Fruit fly (Drosophila melanogaster): Measurements from ENCODE around the gene TotC.

TotC gene

DNA sequence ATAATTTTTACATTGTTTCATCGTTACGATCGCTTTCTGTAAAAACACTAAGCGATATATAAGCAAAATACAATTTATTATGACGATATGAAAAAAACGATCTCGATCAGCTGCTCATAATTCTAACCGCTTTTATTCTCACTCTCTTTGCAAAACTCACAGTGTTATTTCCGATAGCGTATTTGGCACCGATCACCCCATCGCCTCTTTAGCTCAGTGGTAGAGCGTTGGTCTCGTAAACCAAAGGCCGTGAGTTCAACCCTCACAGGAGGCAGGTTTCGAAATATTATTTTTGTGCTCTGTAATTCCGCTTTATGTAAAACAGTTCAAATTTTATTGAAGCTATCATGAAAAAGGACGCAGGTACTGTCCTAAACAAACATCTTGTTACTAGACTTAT, 18.1 kb downstream of the TotC start:
- TF ChIP-seq rn (GFP tag; IDR thresholded peaks at IDR 0.05) (no peak), D1 (tag; optimal IDR thresholded peaks at IDR 0.05) (no peak), CG8301 (tag; optimal IDR thresholded peaks at IDR 0.05) (no peak), CG15710 (tag; optimal IDR thresholded peaks at IDR 0.05) (no peak), Snoo (tag; optimal IDR thresholded peaks at IDR 0.05) (no peak), CG13204 (GFP tag; optimal IDR thresholded peaks at IDR 0.05) (no peak), CG17806 (tag; optimal IDR thresholded peaks at IDR 0.05) (no peak), Pif1B (GFP tag; optimal IDR thresholded peaks at IDR 0.05) (no peak), fd96Ca (GFP tag; IDR thresholded peaks at IDR 0.05) (no peak), CG14655 (GFP tag; optimal IDR thresholded peaks at IDR 0.05) (no peak), Ets98B (GFP tag; IDR thresholded peaks at IDR 0.05) (no peak), EcR (GFP tag; optimal IDR thresholded peaks at IDR 0.05) (no peak), CG9948 (tag; optimal IDR thresholded peaks at IDR 0.05) (no peak)

DNA sequence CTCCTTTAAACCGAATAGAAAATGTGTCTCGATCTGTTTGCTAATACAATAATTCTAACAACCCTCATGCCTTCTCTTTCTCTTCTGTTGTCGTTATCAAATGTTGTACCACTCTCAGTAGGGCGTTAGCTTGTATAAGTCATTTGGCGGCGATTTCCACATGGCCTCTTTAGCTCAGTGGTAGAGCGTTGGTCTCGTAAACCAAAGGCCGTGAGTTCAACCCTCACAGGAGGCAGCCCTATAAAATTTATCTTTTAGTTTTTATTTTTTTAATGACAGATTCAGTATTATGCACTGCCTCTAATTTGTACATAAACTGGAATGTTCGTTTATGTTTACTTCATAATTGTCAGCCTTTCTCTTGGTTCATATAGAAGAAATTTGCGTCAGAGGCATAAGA, 18.7 kb downstream of the TotC start:
- no peak for TF ChIP-seq CG4496 (GFP tag; IDR thresholded peaks at IDR 0.05)
- TF ChIP-seq EcR (GFP tag; optimal IDR thresholded peaks at IDR 0.05): no peak
- no peak for TF ChIP-seq CG10348 (GFP tag; IDR thresholded peaks at IDR 0.05)
- no peak for TF ChIP-seq Pif1A (GFP tag; optimal IDR thresholded peaks at IDR 0.05)
- TF ChIP-seq CG9948 (tag; optimal IDR thresholded peaks at IDR 0.05): no peak
- TF ChIP-seq CG12605 (GFP tag; IDR thresholded peaks at IDR 0.05): no peak; the same call in 1 of the 2 replicates

DNA sequence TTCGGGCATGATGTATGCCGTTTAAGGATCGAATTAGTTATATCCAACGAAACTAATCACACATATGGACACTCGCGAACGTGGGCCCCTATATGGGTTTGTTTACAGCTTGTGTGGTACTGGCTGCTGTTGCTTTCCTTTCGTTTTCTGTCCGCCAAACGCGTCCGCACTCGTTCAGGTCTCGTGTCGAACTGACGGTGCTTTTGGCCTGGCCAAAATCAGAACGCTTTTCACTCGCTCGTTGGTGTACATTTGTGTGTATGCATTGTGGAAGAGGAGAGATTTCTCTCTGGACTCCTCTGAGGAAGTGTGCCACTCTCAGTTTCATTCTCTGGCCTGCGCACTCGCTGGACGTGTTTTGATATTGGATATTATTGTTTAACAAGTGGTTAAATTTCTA, 24.3 kb downstream of the TotC start, which contains the start of gene Ktl:
TSS of gene Ktl (minus strand) at position 193 of the 400 bp plus-strand sequence.
- TF ChIP-seq CG12605 (GFP tag; IDR thresholded peaks at IDR 0.05): 0 out of 2 replicates have a peak, but pooled peaks have one; percentile 10
- no peak for TF ChIP-seq CG17806 (tag; optimal IDR thresholded peaks at IDR 0.05)

DNA sequence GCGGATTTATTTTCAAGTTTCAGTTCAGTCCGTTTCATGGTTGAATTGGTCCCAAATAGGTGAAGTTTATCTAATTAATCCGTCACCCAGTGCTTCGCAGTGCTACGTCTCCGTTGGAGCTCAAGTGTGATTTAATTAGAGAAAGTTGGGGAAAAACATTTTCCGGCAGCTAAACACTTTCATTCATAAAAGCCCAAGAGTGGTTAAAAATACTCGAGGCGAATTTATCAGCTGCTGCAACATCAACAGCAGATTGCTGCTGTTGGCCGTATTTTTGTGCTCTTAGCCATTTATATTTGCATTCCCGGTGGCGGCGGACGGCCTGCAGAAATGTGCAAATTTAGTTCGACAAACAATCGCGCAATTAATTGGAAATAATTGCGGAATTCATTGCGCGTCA, 28.9 kb downstream of the TotC start, which contains the start of gene Grik:
TSS of gene Grik (plus strand) at position 301 of the 400 bp plus-strand sequence.
- no peak for TF ChIP-seq CG8301 (tag; optimal IDR thresholded peaks at IDR 0.05)
- TF ChIP-seq CG10348 (GFP tag; IDR thresholded peaks at IDR 0.05): no peak
- TF ChIP-seq Snoo (tag; optimal IDR thresholded peaks at IDR 0.05): no peak
- no peak for TF ChIP-seq rn (GFP tag; IDR thresholded peaks at IDR 0.05)
- TF ChIP-seq CG32121 (GFP tag; IDR thresholded peaks at IDR 0.05): no peak
- TF ChIP-seq Ets98B (GFP tag; IDR thresholded peaks at IDR 0.05): no peak
- TF ChIP-seq EcR (GFP tag; optimal IDR thresholded peaks at IDR 0.05): no peak
- TF ChIP-seq gl (tag; optimal IDR thresholded peaks at IDR 0.05): no peak
- TF ChIP-seq CG34367 (tag; optimal IDR thresholded peaks at IDR 0.05): no peak
- no peak for TF ChIP-seq Pif1B (GFP tag; optimal IDR thresholded peaks at IDR 0.05)
- no peak for TF ChIP-seq CG14655 (GFP tag; optimal IDR thresholded peaks at IDR 0.05)
- TF ChIP-seq CG13204 (GFP tag; optimal IDR thresholded peaks at IDR 0.05): no peak
- no peak for TF ChIP-seq D1 (tag; optimal IDR thresholded peaks at IDR 0.05)
- no peak for TF ChIP-seq CG15710 (tag; optimal IDR thresholded peaks at IDR 0.05)
- TF ChIP-seq CG12605 (GFP tag; IDR thresholded peaks at IDR 0.05): no peak
- no peak for TF ChIP-seq Pif1A (GFP tag; optimal IDR thresholded peaks at IDR 0.05)
- TF ChIP-seq CG17806 (tag; optimal IDR thresholded peaks at IDR 0.05): no peak
- TF ChIP-seq CG9948 (tag; optimal IDR thresholded peaks at IDR 0.05): no peak

DNA sequence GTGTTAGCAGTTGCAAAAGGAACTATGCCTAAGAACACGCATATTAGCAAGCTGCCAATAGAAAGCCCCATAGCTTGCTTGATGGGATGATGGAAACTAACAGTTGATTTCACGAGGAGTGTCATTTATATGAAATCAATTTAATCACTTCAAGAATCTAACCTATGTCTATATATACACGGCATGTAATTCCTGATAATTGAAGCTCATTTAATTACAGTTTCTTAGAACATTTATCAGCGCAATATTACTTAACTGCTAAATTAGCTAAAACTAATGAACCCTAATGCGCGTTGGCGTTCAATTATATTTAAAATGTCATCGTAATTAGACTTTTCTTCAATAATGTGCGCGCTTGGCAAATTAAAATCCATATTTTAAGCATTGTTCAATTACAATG, 32.6 kb downstream of the TotC start, which contains the start of gene TotX:
TSS of gene TotX (minus strand) at position 101 of the 400 bp plus-strand sequence.
- no peak for TF ChIP-seq CG12605 (GFP tag; IDR thresholded peaks at IDR 0.05)
- TF ChIP-seq CG32121 (GFP tag; IDR thresholded peaks at IDR 0.05): no peak
- no peak for TF ChIP-seq Snoo (tag; optimal IDR thresholded peaks at IDR 0.05)
- TF ChIP-seq CG8301 (tag; optimal IDR thresholded peaks at IDR 0.05): no peak
- no peak for TF ChIP-seq CG9948 (tag; optimal IDR thresholded peaks at IDR 0.05)
- TF ChIP-seq Pif1B (GFP tag; optimal IDR thresholded peaks at IDR 0.05): no peak
- TF ChIP-seq CG8159 (tag; optimal IDR thresholded peaks at IDR 0.05): no peak
- TF ChIP-seq CG13204 (GFP tag; optimal IDR thresholded peaks at IDR 0.05): no peak
- TF ChIP-seq EcR (GFP tag; optimal IDR thresholded peaks at IDR 0.05): no peak
- TF ChIP-seq CG14655 (GFP tag; optimal IDR thresholded peaks at IDR 0.05): no peak
- no peak for TF ChIP-seq fd96Ca (GFP tag; IDR thresholded peaks at IDR 0.05)
- TF ChIP-seq Ets98B (GFP tag; IDR thresholded peaks at IDR 0.05): no peak

DNA sequence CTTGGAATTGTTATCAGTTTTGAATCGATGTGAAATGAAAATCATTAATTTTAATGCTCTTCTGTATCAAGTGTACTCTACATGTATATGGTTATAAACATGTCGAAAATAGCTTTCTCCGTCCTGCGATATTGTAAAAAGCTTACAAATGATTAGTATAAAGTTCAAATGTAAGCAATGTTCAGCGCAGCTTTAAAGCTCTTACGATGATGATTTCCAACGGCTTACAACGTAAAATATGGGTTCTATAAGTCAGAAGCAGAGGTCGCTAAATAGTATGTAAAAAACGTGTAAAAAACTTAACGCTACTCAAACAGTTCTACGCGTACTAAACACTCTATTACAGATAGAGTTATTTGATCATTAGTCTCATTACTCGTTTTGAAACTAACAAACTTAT, 35.9 kb downstream of the TotC start:
- TF ChIP-seq Pif1A (GFP tag; optimal IDR thresholded peaks at IDR 0.05) (no peak), rn (GFP tag; IDR thresholded peaks at IDR 0.05) (no peak), Ets98B (GFP tag; IDR thresholded peaks at IDR 0.05) (no peak), Snoo (tag; optimal IDR thresholded peaks at IDR 0.05) (no peak)

DNA sequence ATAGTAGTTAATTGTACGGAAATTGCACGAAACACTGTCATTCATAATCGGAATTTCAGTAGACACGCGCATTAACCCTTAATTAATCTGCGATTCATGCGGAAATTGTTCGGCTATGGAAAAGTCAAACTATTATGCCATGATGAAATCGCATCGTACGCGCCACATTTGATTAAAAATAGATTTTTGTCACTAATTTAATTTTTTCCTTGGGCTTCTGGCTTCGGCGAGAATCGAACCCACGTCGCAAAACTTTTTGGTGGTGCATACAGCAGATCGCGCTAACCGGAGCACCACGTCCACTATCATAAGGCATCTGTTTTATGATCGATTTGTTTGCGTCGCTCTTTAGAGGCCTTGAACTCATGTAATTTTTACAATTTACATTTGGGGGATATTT, 39.9 kb downstream of the TotC start:
- no peak for TF ChIP-seq Pif1A (GFP tag; optimal IDR thresholded peaks at IDR 0.05)
- no peak for TF ChIP-seq CG9948 (tag; optimal IDR thresholded peaks at IDR 0.05)
- TF ChIP-seq CG12605 (GFP tag; IDR thresholded peaks at IDR 0.05): peak; percentile 31; the same call in 1 of the 2 replicates
- TF ChIP-seq Pif1B (GFP tag; optimal IDR thresholded peaks at IDR 0.05): no peak
- TF ChIP-seq CG8159 (tag; optimal IDR thresholded peaks at IDR 0.05): no peak
- TF ChIP-seq CG32121 (GFP tag; IDR thresholded peaks at IDR 0.05): 0 out of 2 replicates have a peak, but pooled peaks have one; percentile 19
- no peak for TF ChIP-seq D1 (tag; optimal IDR thresholded peaks at IDR 0.05)
- no peak for TF ChIP-seq CG34367 (tag; optimal IDR thresholded peaks at IDR 0.05)
- no peak for TF ChIP-seq CG14655 (GFP tag; optimal IDR thresholded peaks at IDR 0.05)
- TF ChIP-seq CG10348 (GFP tag; IDR thresholded peaks at IDR 0.05): no peak
- TF ChIP-seq Ets98B (GFP tag; IDR thresholded peaks at IDR 0.05): no peak
- TF ChIP-seq gl (tag; optimal IDR thresholded peaks at IDR 0.05): no peak
- TF ChIP-seq EcR (GFP tag; optimal IDR thresholded peaks at IDR 0.05): peak; percentile 29
- no peak for TF ChIP-seq CG15710 (tag; optimal IDR thresholded peaks at IDR 0.05)
- no peak for TF ChIP-seq Snoo (tag; optimal IDR thresholded peaks at IDR 0.05)
- no peak for TF ChIP-seq rn (GFP tag; IDR thresholded peaks at IDR 0.05)
